Worm (Caenorhabditis elegans) whole organism, L4/young adult: ENCODE data around the gene fdgt-2.

ENCODE experiments used
- W03F9.2 ChIP-seq: fragments of 150-350 bp; optimal IDR thresholded peaks from 2 replicates; lab custom pipeline; 2014; ENCODE audit warnings: missing biosample characterization, missing genetic modification characterization
- dao-5 ChIP-seq: sonication (generic microtip); optimal IDR thresholded peaks from 2 replicates; lab custom pipeline; 2016; ENCODE audit warnings: missing genotype, missing genetic modification characterization, moderate library complexity, missing compliant biosample characterization
- him-1 ChIP-seq: sonication (generic microtip); optimal IDR thresholded peaks from 2 replicates; lab custom pipeline; 2016; ENCODE audit warnings: missing genotype, missing genetic modification reagents, missing genetic modification characterization, missing compliant biosample characterization

DNA sequence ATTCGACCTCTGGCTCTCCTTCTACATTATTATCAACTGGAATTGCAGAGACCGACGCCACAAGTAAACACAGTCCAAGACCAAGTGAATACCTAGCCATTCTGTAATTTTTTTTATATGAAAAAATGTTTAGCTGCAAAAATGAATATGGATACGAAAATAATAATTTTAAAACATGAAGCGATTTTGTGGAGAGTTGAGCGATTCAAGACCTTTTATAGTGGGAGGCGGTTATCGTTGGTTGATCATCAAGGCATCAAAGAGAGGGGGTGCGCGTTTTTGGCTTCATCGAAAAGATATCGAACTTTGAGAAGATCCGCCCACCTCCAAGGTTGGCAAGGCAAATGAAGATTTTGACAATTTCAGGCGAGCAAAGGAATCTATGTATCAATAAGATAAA lies 29.3 kb downstream of the fdgt-2 start, which contains the start of gene cut-3:
- TF ChIP-seq him-1 (tag; lab: Kevin White, UChicago) (no peak), dao-5 (no peak), W03F9.2 (no peak)
